Worm (Caenorhabditis elegans) whole organism, L2 larva: ENCODE measurements around the gene ceh-87.
"Not testable (repeated sequence)": the region's sequence is repeated elsewhere in the genome, so short reads cannot be mapped to it uniquely, and the experiment has no call there.

Experiments used
- F13H6.1 ChIP-seq: sonication (generic microtip); optimal IDR thresholded peaks from 2 replicates; lab custom pipeline; 2016; ENCODE audit warnings: missing genetic modification characterization, missing compliant biosample characterization
- R02D3.7 ChIP-seq: fragments of 150-350 bp; optimal IDR thresholded peaks from 2 replicates; lab custom pipeline; 2014; ENCODE audit warnings: missing biosample characterization, missing genetic modification characterization
- Y55F3AM.14 ChIP-seq: fragments of 200-800 bp; sonication (Bioruptor generic); optimal IDR thresholded peaks from 2 replicates; lab custom pipeline; 2018; ENCODE audit warnings: mild to moderate bottlenecking, missing genetic modification characterization, missing compliant biosample characterization
- alr-1 ChIP-seq: fragments of 150-350 bp; optimal IDR thresholded peaks from 2 replicates; lab custom pipeline; 2014; ENCODE audit warnings: missing biosample characterization, missing genetic modification characterization
- aly-2 ChIP-seq: fragments of 150-350 bp; optimal IDR thresholded peaks from 2 replicates; lab custom pipeline; 2014; ENCODE audit warnings: missing biosample characterization, missing genetic modification characterization
- ama-1 ChIP-seq: fragments of 150-350 bp; optimal IDR thresholded peaks from 2 replicates; lab custom pipeline; 2018; ENCODE audit warnings: inconsistent platforms
- blmp-1 ChIP-seq: sonication (generic microtip); optimal IDR thresholded peaks from 2 replicates; lab custom pipeline; 2017; ENCODE audit warnings: missing genetic modification characterization, mild to moderate bottlenecking, missing compliant biosample characterization, antibody characterized with exemption, moderate library complexity; ENCODE audit not compliant: insufficient read depth
- ceh-16 ChIP-seq: fragments of 150-350 bp; optimal IDR thresholded peaks from 2 replicates; lab custom pipeline; 2014; ENCODE audit warnings: missing biosample characterization, missing genetic modification characterization
- dmd-4 ChIP-seq: sonication (generic microtip); optimal IDR thresholded peaks from 2 replicates; lab custom pipeline; 2017; ENCODE audit warnings: missing biosample characterization, missing genetic modification characterization
- elt-3 ChIP-seq: sonication (generic microtip); optimal IDR thresholded peaks from 2 replicates; lab custom pipeline; 2017; ENCODE audit warnings: missing biosample characterization, missing genetic modification characterization
- fos-1 ChIP-seq: fragments of 150-350 bp; optimal IDR thresholded peaks from 2 replicates; lab custom pipeline; 2014; ENCODE audit warnings: missing biosample characterization, missing genetic modification characterization
- gmeb-1 ChIP-seq: fragments of 150-350 bp; optimal IDR thresholded peaks from 2 replicates; lab custom pipeline; 2014; ENCODE audit warnings: missing biosample characterization, missing genetic modification characterization
- lsy-2 ChIP-seq, 2 experiments: fragments of 150-350 bp in 1 of 2; sonication (generic microtip) in 1 of 2; optimal IDR thresholded peaks; 2 replicates each; lab custom pipeline; 2014 to 2017; ENCODE audit warnings: missing biosample characterization in 2 of 2, missing genetic modification characterization in 2 of 2
- mdl-1 ChIP-seq, 2 experiments: fragments of 150-350 bp in 1 of 2; sonication (generic microtip) in 1 of 2; optimal IDR thresholded peaks; 2 replicates each; lab custom pipeline; 2017; ENCODE audit warnings: missing biosample characterization in 2 of 2, missing genetic modification characterization in 2 of 2
- nhr-11 ChIP-seq: fragments of 150-350 bp; optimal IDR thresholded peaks from 2 replicates; lab custom pipeline; 2014; ENCODE audit warnings: missing biosample characterization, missing genetic modification characterization
- nhr-12 ChIP-seq: fragments of 150-350 bp; optimal IDR thresholded peaks from 2 replicates; lab custom pipeline; 2014; ENCODE audit warnings: missing biosample characterization, missing genetic modification characterization
- nhr-21 ChIP-seq: fragments of 150-350 bp; optimal IDR thresholded peaks from 2 replicates; lab custom pipeline; 2014; ENCODE audit warnings: missing biosample characterization, missing genetic modification characterization
- nhr-23 ChIP-seq: fragments of 150-350 bp; optimal IDR thresholded peaks from 2 replicates; lab custom pipeline; 2014; ENCODE audit warnings: missing biosample characterization, missing genetic modification reagents, missing genetic modification characterization
- nhr-6 ChIP-seq: fragments of 150-350 bp; optimal IDR thresholded peaks from 2 replicates; lab custom pipeline; 2014; ENCODE audit warnings: missing biosample characterization, missing genetic modification characterization
- sem-4 ChIP-seq: fragments of 150-350 bp; optimal IDR thresholded peaks from 2 replicates; lab custom pipeline; 2014; ENCODE audit warnings: missing biosample characterization, missing genetic modification reagents, missing genetic modification characterization
- skn-1 ChIP-seq: sonication (generic microtip); optimal IDR thresholded peaks from 2 replicates; lab custom pipeline; 2017; ENCODE audit warnings: missing biosample characterization, missing genetic modification characterization
- sma-3 ChIP-seq: sonication (generic microtip); optimal IDR thresholded peaks from 2 replicates; lab custom pipeline; 2016; ENCODE audit warnings: missing genetic modification reagents, missing genetic modification characterization, missing compliant biosample characterization
- sma-9 ChIP-seq, 2 experiments: fragments of 150-350 bp in 1 of 2; sonication (generic microtip) in 1 of 2; optimal IDR thresholded peaks; 2 replicates each; lab custom pipeline; 2014 to 2016; ENCODE audit warnings: missing genetic modification characterization in 2 of 2, mild to moderate bottlenecking in 1 of 2, missing biosample characterization in 1 of 2, missing compliant biosample characterization in 1 of 2, missing genetic modification reagents in 1 of 2, moderate library complexity in 1 of 2
- snpc-4 ChIP-seq: fragments of 150-350 bp; optimal IDR thresholded peaks from 2 replicates; lab custom pipeline; 2014; ENCODE audit warnings: missing biosample characterization, missing genetic modification characterization
- unc-39 ChIP-seq: fragments of 150-350 bp; optimal IDR thresholded peaks from 2 replicates; lab custom pipeline; 2014; ENCODE audit warnings: missing biosample characterization, missing genetic modification characterization
- unc-55 ChIP-seq: fragments of 150-350 bp; sonication (generic microtip); optimal IDR thresholded peaks from 3 replicates; lab custom pipeline; 2014; ENCODE audit warnings: missing biosample characterization, missing genetic modification reagents, missing genetic modification characterization
- unc-62 ChIP-seq: fragments of 150-350 bp; optimal IDR thresholded peaks from 2 replicates; lab custom pipeline; 2014; ENCODE audit warnings: missing biosample characterization, missing genetic modification reagents, missing genetic modification characterization
- ztf-1 ChIP-seq: fragments of 200-800 bp; sonication (Bioruptor generic); conservative IDR thresholded peaks from 2 replicates; pipeline ENCODE4 v1.3.6; 2022; ENCODE audit warnings: missing genetic modification characterization, missing compliant biosample characterization
- ztf-4 ChIP-seq: fragments of 150-350 bp; optimal IDR thresholded peaks from 2 replicates; lab custom pipeline; 2014; ENCODE audit warnings: missing biosample characterization, missing genetic modification characterization

The ceh-87 gene

ce11 chrII:2677534-2678168 lies 6.5 kb downstream of the ceh-87 start, which contains the start of gene F22E5.17:
F22E5.17 (plus strand) TSS chrII:2678041.
- TF ChIP-seq lsy-2 (tag; optimal IDR thresholded peaks at IDR 0.05; lab: Kevin White, UChicago) (no peak), F13H6.1 (tag; lab: Kevin White, UChicago) (peak; percentile 1), fos-1 (peak; percentile 88), sma-9 (GFP tag; optimal IDR thresholded peaks at IDR 0.05; lab: Kevin White, UChicago) (peak; percentile 77), sma-9 (tag; optimal IDR thresholded peaks at IDR 0.05; lab: Kevin White, UChicago) (no peak), blmp-1 (tag; lab: Kevin White, UChicago) (no peak), skn-1 (tag; lab: Kevin White, UChicago) (no peak), gmeb-1 (tag; lab: Kevin White, UChicago) (peak; percentile 19), elt-3 (tag; lab: Kevin White, UChicago) (no peak), alr-1 (no peak)

DNA sequence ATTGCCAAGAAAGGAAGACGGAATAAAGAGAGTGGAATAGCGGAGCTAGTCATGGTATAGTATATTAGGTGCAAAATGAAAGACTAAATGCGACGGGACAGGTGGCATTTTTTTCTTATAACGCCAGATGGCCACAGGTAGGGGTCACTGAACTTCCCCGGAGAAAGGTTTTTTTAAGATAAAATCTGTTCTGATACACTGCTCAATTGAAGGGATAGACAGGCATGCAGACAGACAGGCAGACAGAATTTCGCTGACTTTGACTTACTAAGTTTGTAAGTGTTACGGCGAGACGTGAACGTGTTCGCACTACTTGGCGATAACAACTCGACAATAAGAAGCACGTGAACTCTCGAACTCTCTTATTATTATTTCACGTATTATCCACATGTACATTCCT lies 10.6 kb downstream of the ceh-87 start, which contains the start of the genes F22E5.20 and F22E5.1:
Gene F22E5.20 (minus strand): TSS at position 101 of the 400 bp plus-strand sequence.
Gene F22E5.1 (plus strand): TSS at position 242 of the 400 bp plus-strand sequence.
- TF ChIP-seq F13H6.1, blmp-1, nhr-23 (tag; lab: Kevin White, UChicago): not testable (repeated sequence)

ce11 chrII:2672320-2672719 lies 11.8 kb downstream of the ceh-87 start, which contains the start of gene sri-57:
sri-57 (minus strand) TSS chrII:2672420.
- TF ChIP-seq lsy-2 (tag; optimal IDR thresholded peaks at IDR 0.05; lab: Kevin White, UChicago); dmd-4 (tag; lab: Kevin White, UChicago); nhr-12 (tag; lab: Kevin White, UChicago): not testable (repeated sequence)

DNA sequence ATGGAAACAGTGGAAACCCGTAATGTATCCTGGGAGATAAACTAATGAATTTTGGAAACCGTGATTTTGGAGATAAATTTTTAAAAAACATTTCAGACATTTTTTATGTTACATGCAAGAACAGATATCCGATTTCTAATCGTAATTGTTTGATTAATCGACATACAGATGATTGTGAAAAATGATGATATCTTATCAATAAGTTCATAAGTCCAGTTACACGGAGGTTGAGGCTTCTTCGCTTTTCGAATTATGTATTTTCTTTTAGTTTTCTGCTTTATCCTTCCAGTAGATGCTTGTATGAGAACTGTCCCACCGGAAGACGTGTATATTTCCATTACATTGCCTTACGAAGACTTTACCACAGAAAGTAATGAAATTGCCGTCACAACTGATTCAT lies 18.5 kb downstream of the ceh-87 start, which contains the start of gene F22E5.22:
Gene F22E5.22 (plus strand): TSS at position 301 of the 400 bp plus-strand sequence.
- no peak for TF ChIP-seq snpc-4 (tag; lab: Kevin White, UChicago)
- TF ChIP-seq skn-1 (tag; lab: Kevin White, UChicago): no peak
- TF ChIP-seq unc-62: no peak
- TF ChIP-seq R02D3.7 (tag; lab: Kevin White, UChicago): no peak

DNA sequence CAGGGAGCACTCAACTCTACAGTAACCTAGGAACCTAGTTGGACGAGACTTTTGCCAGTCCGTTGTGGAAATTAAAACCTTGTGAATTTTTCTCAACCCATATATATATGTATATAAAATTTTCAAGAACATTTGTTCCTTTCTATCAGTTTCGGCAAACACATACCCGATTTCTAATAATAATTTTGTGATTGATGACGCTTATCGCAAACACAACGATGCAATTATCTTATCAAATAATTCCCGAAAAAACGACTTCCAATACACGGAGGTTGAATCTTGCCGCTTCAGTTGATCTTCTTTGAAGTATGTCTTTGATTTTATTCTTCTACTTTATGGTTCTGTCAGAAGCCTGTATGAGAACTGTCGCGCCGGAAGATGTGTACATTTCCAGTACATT lies 19.0 kb downstream of the ceh-87 start, which contains the start of gene F22E5.2:
Gene F22E5.2 (plus strand): TSS at position 301 of the 400 bp plus-strand sequence.
- TF ChIP-seq mdl-1 (tag; optimal IDR thresholded peaks at IDR 0.05; lab: Kevin White, UChicago); nhr-6; ama-1: not testable (repeated sequence)
- TF ChIP-seq, all 48 proteins: peak for 0; not testable (repeated sequence) for 48

DNA sequence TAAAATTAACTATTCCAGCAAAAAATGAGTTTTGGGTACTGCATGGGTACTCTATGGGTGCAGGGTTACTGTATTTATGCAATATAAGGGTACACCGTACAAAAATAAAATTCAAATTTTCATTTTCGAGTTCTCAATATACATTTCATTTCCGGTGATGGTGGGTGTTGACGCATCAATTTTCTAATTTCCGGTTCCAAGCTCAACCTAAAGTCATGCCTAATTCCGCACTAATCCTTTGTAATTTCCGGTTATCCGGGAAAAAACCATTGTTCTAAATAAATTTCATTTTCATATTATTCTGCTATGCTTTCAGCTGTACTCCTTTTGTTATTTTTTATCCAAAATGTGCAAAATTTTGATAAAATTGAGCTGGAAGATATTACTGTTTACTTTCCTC lies 24.7 kb downstream of the ceh-87 start, which contains the start of gene gcy-21:
Gene gcy-21 (plus strand): TSS at position 301 of the 400 bp plus-strand sequence.
- no peak for TF ChIP-seq sem-4 (tag; lab: Kevin White, UChicago)
- no peak for TF ChIP-seq ceh-16 (tag; lab: Kevin White, UChicago)
- no peak for TF ChIP-seq snpc-4 (tag; lab: Kevin White, UChicago)
- TF ChIP-seq alr-1: no peak
- TF ChIP-seq ztf-1 (GFP tag; lab: Robert Waterston, UW): no peak
- TF ChIP-seq unc-55: no peak
- TF ChIP-seq unc-39 (tag; lab: Kevin White, UChicago): no peak
- no peak for TF ChIP-seq aly-2 (tag; lab: Kevin White, UChicago)
- TF ChIP-seq R02D3.7 (tag; lab: Kevin White, UChicago): no peak
- TF ChIP-seq nhr-21 (tag; lab: Kevin White, UChicago): no peak
- TF ChIP-seq ztf-4 (tag; lab: Kevin White, UChicago): no peak
- TF ChIP-seq Y55F3AM.14: no peak
- no peak for TF ChIP-seq sma-3 (GFP tag; lab: Kevin White, UChicago)
- TF ChIP-seq gmeb-1 (tag; lab: Kevin White, UChicago): no peak
- no peak for TF ChIP-seq nhr-11 (tag; lab: Kevin White, UChicago)
- no peak for TF ChIP-seq F13H6.1 (tag; lab: Kevin White, UChicago)
